Fruit fly (Drosophila melanogaster) whole organism, embryonic: Measurements from ENCODE around the gene mRpS30.

Source experiments
- Adf1 ChIP-seq: fragments of 200-800 bp; sonication (Bioruptor generic); IDR thresholded peaks from 2 replicates; pipeline ENCODE4 v1.3.6; 2022; ENCODE audit warnings: missing biosample characterization, missing genetic modification characterization
- CG1024 ChIP-seq: fragments of 200-800 bp; sonication (Bioruptor generic); IDR thresholded peaks from 2 replicates; pipeline ENCODE4 v1.3.6; 2022; ENCODE audit warnings: missing biosample characterization, missing genetic modification characterization
- CG11456 ChIP-seq: fragments of 200-800 bp; sonication (Bioruptor generic); IDR thresholded peaks from 3 replicates; pipeline ENCODE4 v1.3.6; 2022; ENCODE audit warnings: missing biosample characterization, missing genetic modification characterization
- CG11560 ChIP-seq: fragments of 200-800 bp; sonication (Bioruptor generic); IDR thresholded peaks from 3 replicates; pipeline ENCODE4 v1.3.6; 2022; ENCODE audit warnings: missing biosample characterization, missing genetic modification characterization
- CG11723 ChIP-seq: fragments of 200-800 bp; sonication (Bioruptor generic); optimal IDR thresholded peaks from 2 replicates; lab custom pipeline; 2017; ENCODE audit warnings: missing biosample characterization, mild to moderate bottlenecking, missing genetic modification characterization
- CG12659 ChIP-seq: fragments of 200-800 bp; sonication (Bioruptor generic); optimal IDR thresholded peaks from 3 replicates; lab custom pipeline; 2017; ENCODE audit warnings: mild to moderate bottlenecking, missing biosample characterization, missing genetic modification reagents, missing genetic modification characterization
- CG13775 ChIP-seq: fragments of 200-800 bp; sonication (Bioruptor generic); optimal IDR thresholded peaks from 3 replicates; lab custom pipeline; 2017; ENCODE audit warnings: missing biosample characterization, mild to moderate bottlenecking, missing genetic modification characterization
- CG14441 ChIP-seq: fragments of 200-800 bp; sonication (Bioruptor generic); IDR thresholded peaks from 2 replicates; pipeline ENCODE4 v1.3.6; 2022; ENCODE audit warnings: missing biosample characterization, missing genetic modification characterization
- CG17802 ChIP-seq: fragments of 200-800 bp; sonication (Bioruptor generic); optimal IDR thresholded peaks from 2 replicates; lab custom pipeline; 2018; ENCODE audit warnings: missing biosample characterization, mild to moderate bottlenecking, missing genetic modification characterization, moderate library complexity
- CG1832 ChIP-seq: fragments of 200-800 bp; sonication (Bioruptor generic); optimal IDR thresholded peaks from 2 replicates; lab custom pipeline; 2017; ENCODE audit warnings: missing biosample characterization, mild to moderate bottlenecking, missing genetic modification characterization, inconsistent platforms
- CG2199 ChIP-seq: fragments of 200-800 bp; sonication (Bioruptor generic); IDR thresholded peaks from 3 replicates; pipeline ENCODE4 v1.3.6; 2022; ENCODE audit warnings: missing biosample characterization, missing genetic modification characterization
- CG30431 ChIP-seq: fragments of 200-800 bp; sonication (Bioruptor generic); optimal IDR thresholded peaks from 2 replicates; lab custom pipeline; 2017; ENCODE audit warnings: missing biosample characterization, missing genetic modification characterization
- CG32532 ChIP-seq: fragments of 200-800 bp; sonication (Bioruptor generic); IDR thresholded peaks from 2 replicates; pipeline ENCODE4 v1.3.6; 2022; ENCODE audit warnings: missing biosample characterization, missing genetic modification characterization
- CG3995 ChIP-seq: fragments of 200-800 bp; sonication (Bioruptor generic); optimal IDR thresholded peaks from 3 replicates; lab custom pipeline; 2016; ENCODE audit warnings: missing biosample characterization, missing genetic modification characterization
- CG7357 ChIP-seq: fragments of 200-800 bp; sonication (Bioruptor generic); IDR thresholded peaks from 3 replicates; pipeline ENCODE4 v1.3.6; 2022; ENCODE audit warnings: missing biosample characterization, missing genetic modification characterization
- CG7928 ChIP-seq: fragments of 200-800 bp; sonication (Bioruptor generic); optimal IDR thresholded peaks from 2 replicates; lab custom pipeline; 2017; ENCODE audit warnings: missing biosample characterization, mild to moderate bottlenecking, missing genetic modification characterization
- CG7963 ChIP-seq: fragments of 200-800 bp; sonication (Bioruptor generic); IDR thresholded peaks from 3 replicates; pipeline ENCODE4 v1.3.6; 2022; ENCODE audit warnings: missing biosample characterization, missing genetic modification characterization; ENCODE audit not compliant: partially characterized antibody
- CHES-1-like ChIP-seq: fragments of 200-800 bp; sonication (Bioruptor generic); optimal IDR thresholded peaks from 2 replicates; lab custom pipeline; 2016; ENCODE audit warnings: missing biosample characterization, missing genetic modification characterization
- Dad ChIP-seq: fragments of 200-800 bp; sonication (Bioruptor generic); optimal IDR thresholded peaks from 3 replicates; lab custom pipeline; 2016; ENCODE audit warnings: missing biosample characterization, missing genetic modification characterization
- Hr78 ChIP-seq, 2 experiments: fragments of 200-800 bp in 1 of 2; fragments of >200 bp in 1 of 2; sonication (Bioruptor generic) in 1 of 2; optimal IDR thresholded peaks; 2 replicates each; lab custom pipeline; 2017 to 2019; ENCODE audit warnings: missing biosample characterization in 2 of 2, missing genetic modification characterization in 2 of 2, mild to moderate bottlenecking in 1 of 2, moderate library complexity in 1 of 2
- Hsf ChIP-seq: fragments of 200-800 bp; sonication (Bioruptor generic); optimal IDR thresholded peaks from 3 replicates; lab custom pipeline; 2016; ENCODE audit warnings: missing biosample characterization, missing genetic modification characterization
- MBD-R2 ChIP-seq: fragments of 200-800 bp; sonication (Bioruptor generic); IDR thresholded peaks from 2 replicates; pipeline ENCODE4 v1.3.6; 2022; ENCODE audit warnings: missing biosample characterization, missing genetic modification characterization
- Mes4 ChIP-seq: fragments of 200-800 bp; sonication (Bioruptor generic); optimal IDR thresholded peaks from 2 replicates; lab custom pipeline; 2016; ENCODE audit warnings: missing biosample characterization, missing genetic modification characterization
- Neu2 ChIP-seq: fragments of 200-800 bp; sonication (Bioruptor generic); optimal IDR thresholded peaks from 3 replicates; lab custom pipeline; 2016; ENCODE audit warnings: missing biosample characterization, missing genetic modification characterization, borderline replicate concordance
- NfI ChIP-seq: fragments of 200-800 bp; sonication (Bioruptor generic); optimal IDR thresholded peaks from 3 replicates; lab custom pipeline; 2018; ENCODE audit warnings: missing biosample characterization, mild to moderate bottlenecking, missing genetic modification characterization, moderate library complexity
- Opbp ChIP-seq: fragments of 200-800 bp; sonication (Bioruptor generic); IDR thresholded peaks from 3 replicates; pipeline ENCODE4 v1.3.6; 2022; ENCODE audit warnings: missing biosample characterization, missing genetic modification characterization; ENCODE audit not compliant: partially characterized antibody
- Optix ChIP-seq: fragments of 200-800 bp; sonication (Bioruptor generic); IDR thresholded peaks from 3 replicates; pipeline ENCODE4 v1.3.6; 2022; ENCODE audit warnings: missing biosample characterization, missing genetic modification characterization
- Rfx ChIP-seq: fragments of 200-800 bp; sonication (Bioruptor generic); IDR thresholded peaks from 2 replicates; pipeline ENCODE4 v1.3.6; 2022; ENCODE audit warnings: missing biosample characterization, missing genetic modification characterization
- Six4 ChIP-seq: fragments of 200-800 bp; sonication (Bioruptor generic); optimal IDR thresholded peaks from 2 replicates; lab custom pipeline; 2016; ENCODE audit warnings: missing biosample characterization, missing genetic modification characterization
- Sry-δ ChIP-seq: fragments of 200-800 bp; sonication (Bioruptor generic); optimal IDR thresholded peaks from 2 replicates; lab custom pipeline; 2016; ENCODE audit warnings: missing biosample characterization, missing genetic modification characterization
- Tbp ChIP-seq: fragments of >200 bp; optimal IDR thresholded peaks from 2 replicates; lab custom pipeline; 2018; ENCODE audit warnings: missing biosample characterization, missing genetic modification characterization
- al ChIP-seq: fragments of 200-800 bp; sonication (Bioruptor generic); IDR thresholded peaks from 2 replicates; pipeline ENCODE4 v1.3.6; 2022; ENCODE audit warnings: missing biosample characterization, missing genetic modification characterization
- chif ChIP-seq, 2 experiments: fragments of 200-800 bp; sonication (Bioruptor generic); optimal IDR thresholded peaks; 3 replicates each; lab custom pipeline; 2016; ENCODE audit warnings: missing biosample characterization in 2 of 2, missing genetic modification characterization in 2 of 2
- chinmo ChIP-seq: fragments of 200-800 bp; sonication (Bioruptor generic); IDR thresholded peaks from 4 replicates; pipeline ENCODE4 v1.3.6; 2022; ENCODE audit warnings: missing biosample characterization, missing genetic modification characterization; ENCODE audit not compliant: partially characterized antibody
- corto ChIP-seq: fragments of 200-800 bp; sonication (Bioruptor generic); optimal IDR thresholded peaks from 2 replicates; lab custom pipeline; 2016; ENCODE audit warnings: missing biosample characterization, mild to moderate bottlenecking, missing genetic modification characterization, moderate library complexity
- fd64A ChIP-seq: fragments of 200-800 bp; sonication (Bioruptor generic); optimal IDR thresholded peaks from 3 replicates; lab custom pipeline; 2018; ENCODE audit warnings: missing biosample characterization, mild to moderate bottlenecking, missing genetic modification characterization
- fd96Cb ChIP-seq: fragments of 200-800 bp; sonication (Bioruptor generic); optimal IDR thresholded peaks from 2 replicates; lab custom pipeline; 2018; ENCODE audit warnings: missing biosample characterization, mild to moderate bottlenecking, missing genetic modification characterization, moderate library complexity
- gfzf ChIP-seq: fragments of 200-800 bp; sonication (Bioruptor generic); optimal IDR thresholded peaks from 2 replicates; lab custom pipeline; 2016; ENCODE audit warnings: missing biosample characterization, mild to moderate bottlenecking, missing genetic modification characterization, moderate library complexity
- jigr1 ChIP-seq: fragments of 200-800 bp; sonication (Bioruptor generic); IDR thresholded peaks from 3 replicates; pipeline ENCODE4 v1.3.6; 2022; ENCODE audit warnings: missing biosample characterization, missing genetic modification characterization
- lola ChIP-seq, 3 experiments: fragments of >200 bp in 2 of 3; fragments of 200-800 bp in 1 of 3; sonication (Bioruptor generic) in 1 of 3; optimal IDR thresholded peaks; 2 replicates each; lab custom pipeline; 2017 to 2019; ENCODE audit warnings: missing biosample characterization in 3 of 3, missing genetic modification characterization in 3 of 3, mild to moderate bottlenecking in 1 of 3, moderate library complexity in 1 of 3
- pum ChIP-seq: fragments of 200-800 bp; sonication (Bioruptor generic); optimal IDR thresholded peaks from 2 replicates; lab custom pipeline; 2016; ENCODE audit warnings: missing biosample characterization, missing genetic modification characterization
- pzg ChIP-seq: fragments of 200-800 bp; sonication (Bioruptor generic); optimal IDR thresholded peaks from 3 replicates; lab custom pipeline; 2018; ENCODE audit warnings: missing biosample characterization, mild to moderate bottlenecking, missing genetic modification characterization, moderate library complexity
- sens ChIP-seq: fragments of 200-800 bp; sonication (Bioruptor generic); peaks from one replicate; lab custom pipeline; 2016; ENCODE audit warnings: missing biosample characterization, missing genetic modification characterization
- tap ChIP-seq: fragments of 200-800 bp; optimal IDR thresholded peaks from 3 replicates; lab custom pipeline; 2019; ENCODE audit warnings: missing biosample characterization, mild to moderate bottlenecking, missing genetic modification characterization, moderate library complexity
- tna ChIP-seq: fragments of 200-800 bp; sonication (Bioruptor generic); IDR thresholded peaks from 2 replicates; pipeline ENCODE4 v1.3.6; 2022; ENCODE audit warnings: missing biosample characterization, missing genetic modification characterization; ENCODE audit not compliant: partially characterized antibody
- trem ChIP-seq: fragments of 200-800 bp; optimal IDR thresholded peaks from 3 replicates; lab custom pipeline; 2019; ENCODE audit warnings: missing biosample characterization, mild to moderate bottlenecking, missing genetic modification characterization, moderate library complexity
- tup ChIP-seq: fragments of 200-800 bp; sonication (Bioruptor generic); optimal IDR thresholded peaks from 2 replicates; lab custom pipeline; 2016; ENCODE audit warnings: missing biosample characterization, mild to moderate bottlenecking, missing genetic modification characterization, moderate library complexity
- zen ChIP-seq: fragments of 200-800 bp; sonication (Bioruptor generic); optimal IDR thresholded peaks from 3 replicates; lab custom pipeline; 2018; ENCODE audit warnings: missing biosample characterization, mild to moderate bottlenecking, missing genetic modification characterization, moderate library complexity
- zfh2 ChIP-seq: fragments of 200-800 bp; sonication (Bioruptor generic); optimal IDR thresholded peaks from 2 replicates; lab custom pipeline; 2016; ENCODE audit warnings: missing biosample characterization, missing genetic modification characterization

The mRpS30 gene

dm6 chrX:15760447-15761297 is 25.2 kb upstream of the mRpS30 start, which contains the start of the genes Graf and mRpL3 (continued):
- TF ChIP-seq Hr78 (GFP tag; optimal IDR thresholded peaks at IDR 0.05; lab: Kevin White, UChicago) (peak in 1 of 2 experiments; percentile 23), Dad (GFP tag; lab: Kevin White, UChicago) (no peak), tna (GFP tag; lab: Robert Waterston, UW) (peak; percentile 93), CG3995 (GFP tag; lab: Kevin White, UChicago) (peak; percentile 73), pzg (peak; percentile 34), Optix (GFP tag; lab: Robert Waterston, UW) (no peak), zfh2 (GFP tag; lab: Kevin White, UChicago) (no peak), CG11456 (GFP tag; lab: Robert Waterston, UW) (no peak), fd64A (GFP tag; lab: Kevin White, UChicago) (no peak), NfI (no peak), MBD-R2 (GFP tag; lab: Robert Waterston, UW) (no peak), CG32532 (no peak), Neu2 (GFP tag; lab: Kevin White, UChicago) (no peak), CG11723 (no peak), CG11560 (tag; lab: Robert Waterston, UW) (no peak), CG14441 (0 out of 2 replicates have a peak, but pooled peaks have one; percentile 14), CG30431 (GFP tag; lab: Kevin White, UChicago) (no peak), CG17802 (peak; percentile 74), CG2199 (no peak), Opbp (GFP tag; lab: Robert Waterston, UW) (peak; percentile 94), trem (tag; lab: Kevin White, UChicago) (no peak), CG13775 (peak; percentile 5), CG1024 (GFP tag; lab: Robert Waterston, UW) (peak; percentile 11; the same call in 1 of the 2 replicates), gfzf (GFP tag; lab: Kevin White, UChicago) (peak; percentile 35), CG7357 (GFP tag; lab: Robert Waterston, UW) (peak; percentile 85), sens (GFP tag; lab: Kevin White, UChicago) (peak; percentile 58), CG7928 (GFP tag; lab: Kevin White, UChicago) (no peak), al (GFP tag; lab: Robert Waterston, UW) (no peak), zen (tag; lab: Kevin White, UChicago) (no peak), Mes4 (GFP tag; lab: Kevin White, UChicago) (no peak), Sry-δ (GFP tag; lab: Kevin White, UChicago) (peak; percentile 68), Hsf (peak; percentile 20), CG7963 (peak; percentile 91), CHES-1-like (peak; percentile 20), chif (GFP tag; optimal IDR thresholded peaks at IDR 0.05; lab: Kevin White, UChicago) (no peak), Six4 (GFP tag; lab: Kevin White, UChicago) (no peak), lola (GFP tag; optimal IDR thresholded peaks at IDR 0.05; lab: Kevin White, UChicago) (peak in 1 of 3 experiments; percentile 85), jigr1 (GFP tag; lab: Robert Waterston, UW) (no peak), Rfx (0 out of 2 replicates have a peak, but pooled peaks have one; percentile 27), CG1832 (GFP tag; lab: Kevin White, UChicago) (no peak), tap (tag; lab: Kevin White, UChicago) (no peak), CG12659 (GFP tag; lab: Kevin White, UChicago) (peak; percentile 8), Adf1 (GFP tag; lab: Robert Waterston, UW) (no peak), Tbp (GFP tag; lab: Kevin White, UChicago) (no peak), pum (GFP tag; lab: Kevin White, UChicago) (no peak), fd96Cb (tag; lab: Kevin White, UChicago) (no peak), corto (GFP tag; lab: Kevin White, UChicago) (no peak), chinmo (GFP tag; lab: Robert Waterston, UW) (peak; percentile 94), tup (GFP tag; lab: Kevin White, UChicago) (no peak)
